Fruit fly (Drosophila melanogaster): ENCODE measurements around the gene CG14085.

DNA sequence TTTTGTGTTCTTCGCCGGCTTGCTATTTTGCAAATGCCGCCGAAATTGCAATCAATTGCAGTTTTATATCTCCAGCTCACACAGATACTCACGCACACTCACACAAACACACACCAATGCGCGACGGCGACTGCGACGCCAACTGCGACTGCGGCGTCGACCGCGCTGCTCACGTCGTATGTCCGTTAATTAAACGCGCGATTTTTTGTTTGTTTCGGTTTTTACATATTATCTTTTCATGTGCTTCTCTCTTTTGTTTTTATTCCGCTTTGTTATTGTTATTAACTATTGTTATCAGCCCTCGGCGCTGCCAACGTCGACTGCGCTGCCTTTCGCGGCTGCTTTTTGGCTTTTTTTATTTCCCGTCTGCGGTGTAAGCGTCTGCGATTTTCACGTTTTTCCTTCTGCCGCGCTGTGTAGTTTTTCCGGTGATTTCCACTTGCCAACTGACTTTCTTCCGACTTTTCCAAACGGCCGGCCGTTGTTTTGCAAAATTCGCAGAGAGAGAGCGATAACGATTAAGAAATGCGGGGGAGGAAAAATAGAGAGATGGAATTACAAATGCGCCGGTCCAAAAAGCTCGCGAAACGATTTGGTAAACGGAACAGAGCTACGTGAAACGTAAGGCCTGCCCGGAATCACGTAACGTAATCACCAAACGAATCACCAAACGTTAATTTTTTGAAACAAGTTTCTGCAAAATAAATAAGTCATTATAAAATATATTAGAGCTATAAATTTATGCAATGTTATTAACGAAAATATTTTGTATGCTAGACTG, 34.0 kb upstream of the CG14085 start, which contains the start of gene fz2:
- TF ChIP-seq CG8478 (optimal IDR thresholded peaks at IDR 0.05) (no peak), psq (optimal IDR thresholded peaks at IDR 0.05) (no peak), pan (optimal IDR thresholded peaks at IDR 0.05) (no peak), EcR (GFP tag; optimal IDR thresholded peaks at IDR 0.05) (no peak), Dll (optimal IDR thresholded peaks at IDR 0.05) (no peak)
